Worm (Caenorhabditis elegans) whole organism, young adult: ENCODE data around the gene pkc-1.

Experiments
- D2030.7 ChIP-seq: fragments of 200-800 bp; sonication (Bioruptor generic); IDR thresholded peaks from 2 replicates; pipeline ENCODE4 v1.3.6; 2022; ENCODE audit warnings: missing genetic modification reagents, missing genetic modification characterization, missing compliant biosample characterization
- F33H1.4 ChIP-seq: fragments of 200-800 bp; sonication (Bioruptor generic); IDR thresholded peaks from 2 replicates; pipeline ENCODE4 v1.3.6; 2022; ENCODE audit warnings: missing genetic modification reagents, missing genetic modification characterization, missing compliant biosample characterization
- F39B2.1 ChIP-seq: fragments of 200-800 bp; sonication (Bioruptor generic); IDR thresholded peaks from 2 replicates; pipeline ENCODE4 v1.3.6; 2022; ENCODE audit warnings: missing genetic modification reagents, missing genetic modification characterization, missing compliant biosample characterization
- F49E8.2 ChIP-seq: sonication (generic microtip); optimal IDR thresholded peaks from 3 replicates; lab custom pipeline; 2017; ENCODE audit warnings: missing genetic modification characterization, mild to moderate bottlenecking, missing compliant biosample characterization, antibody characterized with exemption, moderate library complexity; ENCODE audit not compliant: insufficient read depth
- atf-7 ChIP-seq: sonication (generic microtip); optimal IDR thresholded peaks from 2 replicates; lab custom pipeline; 2017; ENCODE audit warnings: mild to moderate bottlenecking, missing genetic modification characterization, missing compliant biosample characterization
- attf-5 ChIP-seq: fragments of 200-800 bp; sonication (Bioruptor generic); optimal IDR thresholded peaks from 2 replicates; lab custom pipeline; 2018; ENCODE audit warnings: mild to moderate bottlenecking, missing genetic modification characterization, missing compliant biosample characterization
- cebp-1 ChIP-seq, 2 experiments: fragments of 200-800 bp in 1 of 2; sonication (Bioruptor generic) in 1 of 2; sonication (generic microtip) in 1 of 2; IDR thresholded peaks in 1 of 2; optimal IDR thresholded peaks in 1 of 2; 2 replicates each; pipeline versions ENCODE4 v1.3.6 to Lab custom; 2017 to 2022; ENCODE audit warnings: missing compliant biosample characterization in 2 of 2, missing genetic modification characterization in 2 of 2, mild to moderate bottlenecking in 1 of 2, missing genetic modification reagents in 1 of 2, moderate library complexity in 1 of 2
- ceh-100 ChIP-seq: fragments of 200-800 bp; sonication (Bioruptor generic); IDR thresholded peaks from 2 replicates; pipeline ENCODE4 v1.3.6; 2022; ENCODE audit warnings: missing genetic modification reagents, missing genetic modification characterization, missing compliant biosample characterization
- dpff-1 ChIP-seq: sonication (generic microtip); optimal IDR thresholded peaks from 2 replicates; lab custom pipeline; 2017; ENCODE audit warnings: mild to moderate bottlenecking, missing genetic modification characterization, missing compliant biosample characterization
- dpl-1 ChIP-seq: fragments of 150-350 bp; optimal IDR thresholded peaks from 2 replicates; lab custom pipeline; 2014; ENCODE audit warnings: missing biosample characterization, missing genetic modification reagents, missing genetic modification characterization
- efl-1 ChIP-seq: fragments of 150-350 bp; optimal IDR thresholded peaks from 2 replicates; lab custom pipeline; 2014; ENCODE audit warnings: missing biosample characterization, missing genetic modification reagents, missing genetic modification characterization
- egrh-3 ChIP-seq: fragments of 200-800 bp; sonication (Bioruptor generic); IDR thresholded peaks from 2 replicates; pipeline ENCODE4 v1.3.6; 2022; ENCODE audit warnings: missing genetic modification reagents, missing genetic modification characterization, missing compliant biosample characterization
- ekl-4 ChIP-seq: fragments of 200-800 bp; sonication (Bioruptor generic); IDR thresholded peaks from 2 replicates; pipeline ENCODE4 v1.3.6; 2022; ENCODE audit warnings: missing genetic modification reagents, missing genetic modification characterization, missing compliant biosample characterization
- hlh-26 ChIP-seq: fragments of 200-800 bp; sonication (Bioruptor generic); conservative IDR thresholded peaks from 2 replicates; pipeline ENCODE4 v1.3.6; 2022; ENCODE audit warnings: missing genetic modification reagents, missing genetic modification characterization, missing compliant biosample characterization
- let-607 ChIP-seq, 2 experiments: fragments of 200-800 bp in 1 of 2; sonication (Bioruptor generic) in 1 of 2; sonication (generic microtip) in 1 of 2; optimal IDR thresholded peaks; 2 replicates each; lab custom pipeline; 2016 to 2018; ENCODE audit warnings: mild to moderate bottlenecking in 2 of 2, missing compliant biosample characterization in 2 of 2, missing genetic modification characterization in 2 of 2, moderate library complexity in 2 of 2, missing genotype in 1 of 2
- lin-35 ChIP-seq, 3 experiments: fragments of 150-350 bp in 2 of 3; sonication (generic microtip) in 1 of 3; optimal IDR thresholded peaks; 2 replicates each; lab custom pipeline; 2014 to 2018; ENCODE audit warnings: missing biosample characterization in 3 of 3, missing genetic modification characterization in 3 of 3, missing genetic modification reagents in 3 of 3
- lin-40 ChIP-seq: sonication (generic microtip); optimal IDR thresholded peaks from 2 replicates; lab custom pipeline; 2016; ENCODE audit warnings: missing genetic modification characterization, mild to moderate bottlenecking, missing compliant biosample characterization, missing genotype, missing genetic modification reagents
- lin-54 ChIP-seq: fragments of 200-800 bp; sonication (Bioruptor generic); optimal IDR thresholded peaks from 2 replicates; lab custom pipeline; 2018; ENCODE audit warnings: mild to moderate bottlenecking, missing genetic modification characterization, missing compliant biosample characterization
- lsy-27 ChIP-seq: sonication (generic microtip); optimal IDR thresholded peaks from 2 replicates; lab custom pipeline; 2017; ENCODE audit warnings: missing genetic modification characterization, mild to moderate bottlenecking, missing compliant biosample characterization, antibody characterized with exemption, missing genotype, borderline replicate concordance; ENCODE audit not compliant: insufficient read depth
- madf-3 ChIP-seq: fragments of 200-800 bp; sonication (Bioruptor generic); IDR thresholded peaks from 2 replicates; pipeline ENCODE4 v1.3.6; 2022; ENCODE audit warnings: missing genetic modification reagents, missing genetic modification characterization, missing compliant biosample characterization
- madf-8 ChIP-seq: fragments of 200-800 bp; sonication (Bioruptor generic); conservative IDR thresholded peaks from 2 replicates; pipeline ENCODE4 v1.3.6; 2022; ENCODE audit warnings: missing genetic modification reagents, missing genetic modification characterization, missing compliant biosample characterization
- mcd-1 ChIP-seq: fragments of 200-800 bp; sonication (Bioruptor generic); IDR thresholded peaks from 2 replicates; pipeline ENCODE4 v1.3.6; 2022; ENCODE audit warnings: missing genetic modification reagents, missing genetic modification characterization, missing compliant biosample characterization
- mel-28 ChIP-seq: sonication (generic microtip); optimal IDR thresholded peaks from 2 replicates; lab custom pipeline; 2016; ENCODE audit warnings: borderline replicate concordance, mild to moderate bottlenecking, missing genetic modification characterization, missing compliant biosample characterization
- nhr-80 ChIP-seq: sonication (generic microtip); optimal IDR thresholded peaks from 2 replicates; lab custom pipeline; 2016; ENCODE audit warnings: missing genetic modification characterization, missing compliant biosample characterization
- repo-1 ChIP-seq: sonication (generic microtip); optimal IDR thresholded peaks from 2 replicates; lab custom pipeline; 2017; ENCODE audit warnings: mild to moderate bottlenecking, missing genetic modification characterization, missing compliant biosample characterization
- snpc-1.1 ChIP-seq: sonication (generic microtip); optimal IDR thresholded peaks from 2 replicates; lab custom pipeline; 2017; ENCODE audit warnings: missing genetic modification characterization, mild to moderate bottlenecking, missing compliant biosample characterization, antibody characterized with exemption, moderate library complexity, missing genotype, missing genetic modification reagents; ENCODE audit not compliant: insufficient read depth
- snpc-4 ChIP-seq, 5 experiments: fragments of 150-350 bp in 1 of 5; sonication (generic microtip) in 4 of 5; optimal IDR thresholded peaks; 2 replicates each; lab custom pipeline; 2014 to 2018; ENCODE audit warnings: missing genetic modification characterization in 5 of 5, missing biosample characterization in 3 of 5, antibody characterized with exemption in 2 of 5, mild to moderate bottlenecking in 2 of 5, missing compliant biosample characterization in 2 of 5, missing genotype in 2 of 5, moderate library complexity in 2 of 5, missing genetic modification reagents in 1 of 5
- tbp1 ChIP-seq: fragments of 200-800 bp; sonication (Bioruptor generic); optimal IDR thresholded peaks from 2 replicates; lab custom pipeline; 2018; ENCODE audit warnings: mild to moderate bottlenecking, missing genetic modification characterization, missing compliant biosample characterization
- unc-62 ChIP-seq: fragments of 150-350 bp; optimal IDR thresholded peaks from 2 replicates; lab custom pipeline; 2014; ENCODE audit warnings: missing biosample characterization, missing genetic modification reagents, missing genetic modification characterization
- ztf-3 ChIP-seq: fragments of 200-800 bp; sonication (Bioruptor generic); optimal IDR thresholded peaks from 2 replicates; lab custom pipeline; 2018; ENCODE audit warnings: mild to moderate bottlenecking, missing genetic modification characterization, missing compliant biosample characterization

pkc-1 gene

DNA sequence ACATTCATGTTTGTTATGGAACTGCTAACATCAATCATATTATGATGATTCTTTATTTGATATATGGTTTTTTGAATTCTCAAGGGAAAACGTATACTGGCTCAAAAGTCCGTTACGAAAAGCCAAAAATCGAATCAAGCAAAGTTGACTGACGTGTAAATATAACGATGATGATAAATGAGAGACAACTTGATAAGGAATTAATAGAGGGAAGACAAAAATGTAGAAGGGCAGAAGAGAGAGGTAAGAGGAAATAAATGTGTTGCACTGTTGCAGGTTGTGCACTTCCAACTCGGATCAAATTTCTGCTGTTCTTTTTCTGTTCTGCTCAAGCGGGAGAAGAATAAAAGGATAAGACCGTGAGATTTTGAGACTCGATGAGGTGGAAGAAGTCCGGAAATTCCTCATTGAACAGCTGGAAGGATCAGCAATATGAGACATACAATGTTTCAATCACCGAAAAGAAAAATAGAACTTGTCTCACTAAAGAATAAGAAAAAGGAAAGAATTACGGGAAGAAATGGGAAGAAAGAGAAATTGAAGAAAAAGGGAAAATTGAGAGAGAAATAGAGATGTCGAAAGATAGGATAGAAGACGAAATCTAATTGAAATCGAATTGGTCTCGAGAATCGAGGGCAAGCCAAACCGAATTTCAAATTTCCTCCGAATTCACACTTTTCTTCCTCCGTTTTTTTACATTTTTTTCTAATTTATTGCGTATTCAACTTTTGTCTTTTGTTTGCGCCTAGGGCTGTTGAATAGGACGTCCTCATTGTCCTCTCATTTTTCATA is 45.7 kb downstream of the pkc-1 start:
- TF ChIP-seq let-607 (tag; optimal IDR thresholded peaks at IDR 0.05; lab: Kevin White, UChicago) = peak in 1 of 2 experiments; percentile 56
- TF ChIP-seq egrh-3 (GFP tag; lab: Robert Waterston, UW) = no peak
- peak; percentile 66 for TF ChIP-seq nhr-80 (tag; lab: Kevin White, UChicago)
- TF ChIP-seq ztf-3 (GFP tag; lab: Kevin White, UChicago) = no peak
- TF ChIP-seq F39B2.1 (GFP tag; lab: Robert Waterston, UW) = no peak

DNA sequence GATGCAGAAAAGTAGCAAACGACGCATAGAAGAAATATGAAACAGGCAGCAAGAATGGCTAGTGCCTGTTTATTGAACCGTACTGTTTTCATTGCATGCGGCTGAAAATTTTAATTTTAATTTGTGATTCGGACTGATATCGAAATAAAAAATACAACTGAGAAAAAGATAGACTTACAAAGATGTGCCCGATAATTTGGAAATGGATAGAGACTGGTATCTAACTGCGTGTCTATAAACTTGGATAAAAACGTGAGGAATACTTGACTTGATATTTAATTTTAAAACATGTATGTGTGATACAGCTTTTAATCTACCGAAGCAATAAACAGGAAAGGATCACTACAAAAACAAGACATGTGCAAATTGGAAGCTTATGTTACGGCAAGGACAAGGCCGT is 46.6 kb downstream of the pkc-1 start, which contains the start of gene mans-2:
Gene mans-2, minus strand, starts transcription at position 101 of the 400 bp plus-strand sequence.
- TF ChIP-seq madf-3 (GFP tag; lab: Robert Waterston, UW) (no peak), hlh-26 (GFP tag; lab: Robert Waterston, UW) (no peak)
- TF ChIP-seq, all 124 proteins: peak for 0

DNA sequence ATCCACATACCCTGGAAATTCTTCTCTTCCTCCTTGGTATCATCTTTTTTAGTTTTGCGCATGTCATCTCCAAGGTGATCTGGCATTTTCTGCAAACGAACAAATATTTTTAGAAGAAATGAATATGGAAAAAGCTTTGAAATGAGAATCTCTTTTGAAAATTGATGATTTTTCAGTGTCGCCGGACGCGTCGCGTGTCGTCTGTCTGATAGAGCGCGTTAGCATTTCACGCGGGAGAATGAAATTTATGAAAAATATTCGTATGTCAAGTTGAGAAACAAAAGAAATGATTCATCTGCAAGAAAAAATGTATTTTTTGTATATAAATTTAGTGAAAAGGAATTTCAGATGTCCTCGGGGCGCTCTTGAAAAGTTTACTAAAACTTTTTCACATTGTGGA is 49.7 kb downstream of the pkc-1 start, which contains the start of gene rpt-1:
Gene rpt-1, minus strand, starts transcription at position 89 of the 400 bp plus-strand sequence.
- TF ChIP-seq lin-54 (GFP tag; lab: Kevin White, UChicago) = peak; percentile 68
- TF ChIP-seq cebp-1 (GFP tag; IDR thresholded peaks at IDR 0.05; lab: Robert Waterston, UW) = no peak
- peak; percentile 31 for TF ChIP-seq cebp-1 (tag; optimal IDR thresholded peaks at IDR 0.05; lab: Kevin White, UChicago)
- peak; percentile 23 for TF ChIP-seq tbp1 (GFP tag; lab: Kevin White, UChicago)
- TF ChIP-seq madf-8 = 0 out of 2 replicates have a peak, but pooled peaks have one; percentile 10
- TF ChIP-seq D2030.7 = 0 out of 2 replicates have a peak, but pooled peaks have one; percentile 10
- peak; percentile 67 for TF ChIP-seq dpl-1 (GFP tag; lab: Kevin White, UChicago)
- peak; percentile 66 for TF ChIP-seq attf-5 (GFP tag; lab: Kevin White, UChicago)
- no peak for TF ChIP-seq repo-1 (tag; lab: Kevin White, UChicago)
- TF ChIP-seq lsy-27 (tag; lab: Kevin White, UChicago) = no peak
- TF ChIP-seq mcd-1 (GFP tag; lab: Robert Waterston, UW) = peak; percentile 81
- peak; percentile 68 for TF ChIP-seq ceh-100 (GFP tag; lab: Robert Waterston, UW)
- TF ChIP-seq efl-1 (GFP tag; lab: Kevin White, UChicago) = peak; percentile 68
- no peak for TF ChIP-seq mel-28 (tag; lab: Kevin White, UChicago)
- TF ChIP-seq lin-35 (GFP tag; optimal IDR thresholded peaks at IDR 0.05; lab: Kevin White, UChicago) = peak in 1 of 3 experiments; percentile 62
- peak; percentile 51 for TF ChIP-seq F49E8.2 (tag; lab: Kevin White, UChicago)
- TF ChIP-seq unc-62 (GFP tag; lab: Kevin White, UChicago) = no peak
- TF ChIP-seq snpc-4 (GFP tag; optimal IDR thresholded peaks at IDR 0.05; lab: Kevin White, UChicago) = no peak
- TF ChIP-seq snpc-4 (tag; optimal IDR thresholded peaks at IDR 0.05; lab: Kevin White, UChicago) = peak; percentile 53 to 85 (median 81)
- TF ChIP-seq ekl-4 (GFP tag; lab: Robert Waterston, UW) = no peak
- TF ChIP-seq madf-3 (GFP tag; lab: Robert Waterston, UW) = peak; percentile 98
- TF ChIP-seq dpff-1 = no peak
- peak; percentile 50 for TF ChIP-seq snpc-1.1 (tag; lab: Kevin White, UChicago)
- TF ChIP-seq F33H1.4 = 0 out of 2 replicates have a peak, but pooled peaks have one; percentile 19
- peak; percentile 16 for TF ChIP-seq lin-40 (tag; lab: Kevin White, UChicago)
- peak; percentile 9 for TF ChIP-seq nhr-80 (tag; lab: Kevin White, UChicago)
- no peak for TF ChIP-seq atf-7
